Worm (Caenorhabditis elegans): ENCODE results near the gene rpn-11.
A peak's percentile ranks its signal among the peaks of the same experiment; 100 is the strongest.

rpn-11 gene

DNA sequence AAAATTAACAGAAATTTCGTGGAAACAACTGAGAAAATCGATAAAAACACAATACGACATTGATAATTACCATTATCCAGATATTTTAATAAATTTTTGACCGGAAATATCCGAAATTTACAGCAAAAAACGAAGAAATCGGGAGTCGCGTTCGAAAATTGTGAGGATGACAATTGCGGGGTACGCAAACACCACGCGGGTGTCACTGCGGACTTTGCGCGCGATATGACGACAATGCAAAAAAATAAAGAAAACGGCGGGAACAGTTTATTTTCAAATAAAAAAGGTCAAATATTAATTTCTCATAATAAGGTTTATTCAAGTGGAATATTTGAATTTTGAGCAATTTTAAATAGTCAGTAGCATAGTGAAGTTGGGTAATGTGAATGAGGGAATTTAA lies at the start of gene rpn-11 (continued):
- TF ChIP-seq dmd-8 (GFP tag; IDR thresholded peaks at IDR 0.05): no peak
- no peak for TF ChIP-seq ceh-82 (tag; optimal IDR thresholded peaks at IDR 0.05)
- TF ChIP-seq daf-16 (GFP tag; optimal IDR thresholded peaks at IDR 0.05): peak in 1 of 2 experiments; percentile 18
- peak; percentile 37 for TF ChIP-seq daf-16 (tag; optimal IDR thresholded peaks at IDR 0.05)
- TF ChIP-seq mdt-29 (GFP tag; IDR thresholded peaks at IDR 0.05): no peak
- TF ChIP-seq F37D6.2 (tag; optimal IDR thresholded peaks at IDR 0.05): peak; percentile 54
- no peak for TF ChIP-seq saeg-2 (GFP tag; IDR thresholded peaks at IDR 0.05)
- TF ChIP-seq daf-19 (GFP tag; conservative IDR thresholded peaks at IDR 0.05): 0 out of 2 replicates have a peak, but pooled peaks have one; percentile 39
- TF ChIP-seq pha-4 (GFP tag; IDR thresholded peaks at IDR 0.05): peak; percentile 59; the same call in 1 of the 2 replicates
- no peak for TF ChIP-seq pha-4 (tag; optimal IDR thresholded peaks at IDR 0.05)
- no peak for TF ChIP-seq arid-1 (GFP tag; conservative IDR thresholded peaks at IDR 0.05)
- TF ChIP-seq unc-130 (GFP tag; optimal IDR thresholded peaks at IDR 0.05): peak; percentile 60
- peak; percentile 79 for TF ChIP-seq nhr-102 (tag; optimal IDR thresholded peaks at IDR 0.05)
- peak; percentile 85 for TF ChIP-seq mep-1 (tag; optimal IDR thresholded peaks at IDR 0.05)
- no peak for TF ChIP-seq vab-7 (GFP tag; IDR thresholded peaks at IDR 0.05)
- peak; percentile 74 for TF ChIP-seq hmg-1.1 (GFP tag; IDR thresholded peaks at IDR 0.05)
- no peak for TF ChIP-seq nhr-10 (tag; optimal IDR thresholded peaks at IDR 0.05)
- TF ChIP-seq ZK546.5 (tag; optimal IDR thresholded peaks at IDR 0.05): no peak
- peak; percentile 70; the same call in 1 of the 2 replicates for TF ChIP-seq tra-1 (GFP tag; IDR thresholded peaks at IDR 0.05)
- peak; percentile 59; the same call in 1 of the 2 replicates for TF ChIP-seq madf-9 (GFP tag; conservative IDR thresholded peaks at IDR 0.05)
- TF ChIP-seq ZK337.2 (GFP tag; IDR thresholded peaks at IDR 0.05): peak; percentile 49; the same call in 1 of the 2 replicates
- TF ChIP-seq daf-12 (tag; optimal IDR thresholded peaks at IDR 0.05): no peak
- TF ChIP-seq T20F7.1 (GFP tag; optimal IDR thresholded peaks at IDR 0.05): no peak
- peak; percentile 85 for TF ChIP-seq hlh-11 (tag; optimal IDR thresholded peaks at IDR 0.05)
- TF ChIP-seq Y5F2A.4 (GFP tag; optimal IDR thresholded peaks at IDR 0.05): no peak
- peak; percentile 42 for TF ChIP-seq ama-1 (optimal IDR thresholded peaks at IDR 0.05)
- TF ChIP-seq spr-1 (tag; optimal IDR thresholded peaks at IDR 0.05): peak; percentile 50
- TF ChIP-seq jun-1 (tag; optimal IDR thresholded peaks at IDR 0.05): peak; percentile 54
- TF ChIP-seq Y75B8A.6 (GFP tag; IDR thresholded peaks at IDR 0.05): 0 out of 2 replicates have a peak, but pooled peaks have one; percentile 13
- TF ChIP-seq mes-2 (tag; optimal IDR thresholded peaks at IDR 0.05; ENCODE audit: poor library complexity, severe bottlenecking): peak; percentile 93
- TF ChIP-seq nhr-76 (tag; optimal IDR thresholded peaks at IDR 0.05): no peak
- TF ChIP-seq tag-97 (GFP tag; IDR thresholded peaks at IDR 0.05): no peak
- TF ChIP-seq egl-27 (tag; optimal IDR thresholded peaks at IDR 0.05): no peak
- TF ChIP-seq ztf-7 (tag; optimal IDR thresholded peaks at IDR 0.05): peak; percentile 46
- TF ChIP-seq rbr-2 (tag; optimal IDR thresholded peaks at IDR 0.05): peak; percentile 90
- peak; percentile 77 for TF ChIP-seq dve-1 (tag; optimal IDR thresholded peaks at IDR 0.05; ENCODE audit: insufficient read depth)
- no peak for TF ChIP-seq sdz-12 (GFP tag; optimal IDR thresholded peaks at IDR 0.05)
- TF ChIP-seq pqm-1 (tag; optimal IDR thresholded peaks at IDR 0.05): no peak
- peak; percentile 97 for TF ChIP-seq dpl-1 (GFP tag; optimal IDR thresholded peaks at IDR 0.05)
- TF ChIP-seq egl-43 (GFP tag; IDR thresholded peaks at IDR 0.05): 0 out of 2 replicates have a peak, but pooled peaks have one; percentile 52
- peak; percentile 43 for TF ChIP-seq fkh-10 (GFP tag; optimal IDR thresholded peaks at IDR 0.05)
- no peak for TF ChIP-seq F10B5.3 (tag; optimal IDR thresholded peaks at IDR 0.05)
- TF ChIP-seq D1046.2 (GFP tag; IDR thresholded peaks at IDR 0.05): no peak
- TF ChIP-seq lin-1 (GFP tag; IDR thresholded peaks at IDR 0.05): no peak
- no peak for TF ChIP-seq F44E2.7 (GFP tag; IDR thresholded peaks at IDR 0.05)
- no peak for TF ChIP-seq dmd-9 (GFP tag; IDR thresholded peaks at IDR 0.05)
- TF ChIP-seq hlh-30 (tag; optimal IDR thresholded peaks at IDR 0.05; ENCODE audit: insufficient read depth): peak; percentile 77
- no peak for TF ChIP-seq nhr-41 (GFP tag; IDR thresholded peaks at IDR 0.05)
- TF ChIP-seq daf-8 (GFP tag; IDR thresholded peaks at IDR 0.05): no peak
- no peak for TF ChIP-seq nhr-111 (GFP tag; optimal IDR thresholded peaks at IDR 0.05)
- TF ChIP-seq attf-4 (tag; optimal IDR thresholded peaks at IDR 0.05): no peak
- TF ChIP-seq duxl-1 (tag; optimal IDR thresholded peaks at IDR 0.05; ENCODE audit: poor library complexity): peak; percentile 82

Data from whole organism, L4 larva.